Comparison of ENCODE assay signal across 5 fruit fly cellular contexts in genomic region chrX:22481131-22481530, dm6.
TF ChIP-seq lines count a peak whose summit lies in the region.

No protein-coding gene starts in this region.

- no peak for TF ChIP-seq CTCF in whole organism, embryonic (GFP tag; optimal IDR thresholded peaks at IDR 0.05; lab: Kevin White, UChicago)

TF ChIP-seq in whole organism, adult, 20 proteins besides CTCF, POLR2A, EP300 and RAD21:
- TF ChIP-seq kay (GFP tag; lab: Kevin White, UChicago; ENCODE audit: borderline replicate concordance) (no peak), CG12768 (GFP tag; optimal IDR thresholded peaks at IDR 0.05; lab: Kevin White, UChicago) (no peak), cic (GFP tag; optimal IDR thresholded peaks at IDR 0.05; lab: Kevin White, UChicago) (peak; percentile 1), Mnt (GFP tag; optimal IDR thresholded peaks at IDR 0.05; lab: Kevin White, UChicago) (peak; percentile 89), tj (GFP tag; optimal IDR thresholded peaks at IDR 0.05; lab: Kevin White, UChicago) (peak; percentile 33), CG33017 (tag; optimal IDR thresholded peaks at IDR 0.05; lab: Kevin White, UChicago) (no peak), CG11617 (GFP tag; optimal IDR thresholded peaks at IDR 0.05; lab: Kevin White, UChicago) (peak; percentile 28)

TF ChIP-seq in whole organism, embryonic, 481 proteins besides CTCF, POLR2A, EP300 and RAD21 (continues in another document):
- TF ChIP-seq CG10147 (GFP tag; optimal IDR thresholded peaks at IDR 0.05; lab: Kevin White, UChicago) (peak; percentile 1), CG2199 (GFP tag; IDR thresholded peaks at IDR 0.05; lab: Robert Waterston, UW) (0 out of 3 replicates have a peak, but pooled peaks have one; percentile 9), CG12104 (GFP tag; optimal IDR thresholded peaks at IDR 0.05; lab: Kevin White, UChicago) (no peak), Dref (GFP tag; IDR thresholded peaks at IDR 0.05; lab: Robert Waterston, UW) (no peak), cg (GFP tag; optimal IDR thresholded peaks at IDR 0.05; lab: Kevin White, UChicago) (peak; percentile 44), Trl (optimal IDR thresholded peaks at IDR 0.05; lab: Kevin White, UChicago) (peak; percentile 40 to 49), Trl (GFP tag; optimal IDR thresholded peaks at IDR 0.05; lab: Kevin White, UChicago) (no peak), YL-1 (GFP tag; optimal IDR thresholded peaks at IDR 0.05; lab: Kevin White, UChicago) (peak; percentile 24), Ravus (GFP tag; IDR thresholded peaks at IDR 0.05; lab: Robert Waterston, UW) (no peak), D19B (GFP tag; optimal IDR thresholded peaks at IDR 0.05; lab: Kevin White, UChicago) (no peak), CG13624 (GFP tag; optimal IDR thresholded peaks at IDR 0.05; lab: Kevin White, UChicago) (peak; percentile 93), Drgx (GFP tag; IDR thresholded peaks at IDR 0.05; lab: Robert Waterston, UW) (peak; percentile 28; the same call in 1 of the 2 replicates), Dad (GFP tag; optimal IDR thresholded peaks at IDR 0.05; lab: Kevin White, UChicago) (no peak), row (GFP tag; IDR thresholded peaks at IDR 0.05; lab: Robert Waterston, UW) (no peak), sr (GFP tag; IDR thresholded peaks at IDR 0.05; lab: Robert Waterston, UW) (0 out of 3 replicates have a peak, but pooled peaks have one; percentile 14), Hey (tag; optimal IDR thresholded peaks at IDR 0.05; lab: Kevin White, UChicago) (no peak), CG34422 (GFP tag; IDR thresholded peaks at IDR 0.05; lab: Robert Waterston, UW) (peak; percentile 32; the same call in 1 of the 3 replicates), sens (GFP tag; lab: Kevin White, UChicago) (peak; percentile 55), CG12769 (tag; optimal IDR thresholded peaks at IDR 0.05; lab: Kevin White, UChicago) (peak; percentile 12), CG10321 (GFP tag; IDR thresholded peaks at IDR 0.05; lab: Robert Waterston, UW) (peak; percentile 64), sqz (GFP tag; optimal IDR thresholded peaks at IDR 0.05; lab: Kevin White, UChicago) (peak; percentile 34)

TF ChIP-seq in whole organism, prepupa, 60 proteins besides CTCF, POLR2A, EP300 and RAD21 (continues in another document):
- TF ChIP-seq CG16779 (tag; optimal IDR thresholded peaks at IDR 0.05; lab: Kevin White, UChicago) (no peak), esn (GFP tag; optimal IDR thresholded peaks at IDR 0.05; lab: Kevin White, UChicago) (no peak), Sox102F (GFP tag; optimal IDR thresholded peaks at IDR 0.05; lab: Kevin White, UChicago) (no peak), CG3032 (tag; optimal IDR thresholded peaks at IDR 0.05; lab: Kevin White, UChicago) (no peak), CG11294 (GFP tag; IDR thresholded peaks at IDR 0.05; lab: Robert Waterston, UW) (no peak), Gug (GFP tag; IDR thresholded peaks at IDR 0.05; lab: Robert Waterston, UW) (no peak), CG11902 (GFP tag; optimal IDR thresholded peaks at IDR 0.05; lab: Kevin White, UChicago) (no peak), CG8119 (GFP tag; IDR thresholded peaks at IDR 0.05; lab: Robert Waterston, UW) (no peak), ss (GFP tag; optimal IDR thresholded peaks at IDR 0.05; lab: Kevin White, UChicago) (peak in 1 of 2 experiments; percentile 15), CG6808 (GFP tag; optimal IDR thresholded peaks at IDR 0.05; lab: Kevin White, UChicago) (peak; percentile 51), Hr38 (GFP tag; optimal IDR thresholded peaks at IDR 0.05; lab: Kevin White, UChicago) (no peak), Met (GFP tag; optimal IDR thresholded peaks at IDR 0.05; lab: Kevin White, UChicago) (no peak), CG15336 (GFP tag; IDR thresholded peaks at IDR 0.05; lab: Robert Waterston, UW) (no peak; the same call in 1 of the 2 replicates), Eip75B (GFP tag; optimal IDR thresholded peaks at IDR 0.05; lab: Kevin White, UChicago) (no peak), svp (GFP tag; lab: Kevin White, UChicago) (no peak), pdm3 (GFP tag; optimal IDR thresholded peaks at IDR 0.05; lab: Kevin White, UChicago) (no peak), cyc (GFP tag; optimal IDR thresholded peaks at IDR 0.05; lab: Kevin White, UChicago) (no peak), Blimp-1 (GFP tag; optimal IDR thresholded peaks at IDR 0.05; lab: Kevin White, UChicago) (no peak), Ets21C (GFP tag; optimal IDR thresholded peaks at IDR 0.05; lab: Kevin White, UChicago) (no peak), CG31627 (GFP tag; optimal IDR thresholded peaks at IDR 0.05; lab: Kevin White, UChicago) (no peak), Sox15 (GFP tag; optimal IDR thresholded peaks at IDR 0.05; lab: Kevin White, UChicago) (no peak), Smox (GFP tag; optimal IDR thresholded peaks at IDR 0.05; lab: Kevin White, UChicago) (no peak), Eip78C (GFP tag; lab: Kevin White, UChicago) (no peak), Ets96B (tag; optimal IDR thresholded peaks at IDR 0.05; lab: Kevin White, UChicago) (no peak)

TF ChIP-seq in whole organism, pupa, 21 proteins besides CTCF, POLR2A, EP300 and RAD21:
- TF ChIP-seq CG14655 (GFP tag; optimal IDR thresholded peaks at IDR 0.05; lab: Kevin White, UChicago) (peak; percentile 35), Pif1B (GFP tag; optimal IDR thresholded peaks at IDR 0.05; lab: Kevin White, UChicago) (no peak), rn (GFP tag; IDR thresholded peaks at IDR 0.05; lab: Robert Waterston, UW) (no peak), CG32121 (GFP tag; IDR thresholded peaks at IDR 0.05; lab: Robert Waterston, UW) (0 out of 2 replicates have a peak, but pooled peaks have one; percentile 18), CG13204 (GFP tag; optimal IDR thresholded peaks at IDR 0.05; lab: Kevin White, UChicago) (no peak), CG17806 (tag; optimal IDR thresholded peaks at IDR 0.05; lab: Kevin White, UChicago) (no peak), Pif1A (GFP tag; optimal IDR thresholded peaks at IDR 0.05; lab: Kevin White, UChicago) (peak; percentile 5), CG9948 (tag; optimal IDR thresholded peaks at IDR 0.05; lab: Kevin White, UChicago) (no peak), Snoo (tag; optimal IDR thresholded peaks at IDR 0.05; lab: Kevin White, UChicago) (no peak), CG15710 (tag; optimal IDR thresholded peaks at IDR 0.05; lab: Kevin White, UChicago) (no peak), CG34367 (tag; optimal IDR thresholded peaks at IDR 0.05; lab: Kevin White, UChicago) (no peak), fd96Ca (GFP tag; IDR thresholded peaks at IDR 0.05; lab: Robert Waterston, UW) (0 out of 3 replicates have a peak, but pooled peaks have one; percentile 9), CG4496 (GFP tag; IDR thresholded peaks at IDR 0.05; lab: Robert Waterston, UW) (peak; percentile 38; the same call in 1 of the 3 replicates), D1 (tag; optimal IDR thresholded peaks at IDR 0.05; lab: Kevin White, UChicago) (no peak), EcR (GFP tag; optimal IDR thresholded peaks at IDR 0.05; lab: Kevin White, UChicago) (no peak), CG12605 (GFP tag; IDR thresholded peaks at IDR 0.05; lab: Robert Waterston, UW) (peak; percentile 47), CG8301 (tag; optimal IDR thresholded peaks at IDR 0.05; lab: Kevin White, UChicago) (no peak), gl (tag; optimal IDR thresholded peaks at IDR 0.05; lab: Kevin White, UChicago) (peak; percentile 9)

TF ChIP-seq in whole organism, wandering third instar larva, 38 proteins besides CTCF, POLR2A, EP300 and RAD21:
- TF ChIP-seq brk (GFP tag; optimal IDR thresholded peaks at IDR 0.05; lab: Kevin White, UChicago) = peak; percentile 3
- TF ChIP-seq dmrt93B (GFP tag; optimal IDR thresholded peaks at IDR 0.05; lab: Kevin White, UChicago) = no peak
TF ChIP-seq in whole organism, wandering third instar larva: peak in this region for 1.
